Fruit fly (Drosophila melanogaster) whole organism, embryonic: ENCODE measurements around the gene CG32313.
A peak's percentile ranks its signal among the peaks of the same experiment; 100 is the strongest.

ENCODE experiments used
- Antp ChIP-seq: fragments of 200-800 bp; sonication (Bioruptor generic); optimal IDR thresholded peaks from 3 replicates; lab custom pipeline; 2016; ENCODE audit warnings: missing biosample characterization, missing genetic modification characterization
- CG10462 ChIP-seq: fragments of 200-800 bp; sonication (Bioruptor generic); optimal IDR thresholded peaks from 2 replicates; lab custom pipeline; 2016; ENCODE audit warnings: missing biosample characterization, missing genetic modification characterization
- CG10543 ChIP-seq: fragments of 200-800 bp; sonication (Bioruptor generic); optimal IDR thresholded peaks from 3 replicates; lab custom pipeline; 2017; ENCODE audit warnings: missing biosample characterization, mild to moderate bottlenecking, missing genetic modification characterization, moderate library complexity
- CG10979 ChIP-seq: fragments of 200-800 bp; sonication (Bioruptor generic); optimal IDR thresholded peaks from 2 replicates; lab custom pipeline; 2018; ENCODE audit warnings: missing biosample characterization, mild to moderate bottlenecking, missing genetic modification characterization, moderate library complexity
- CG11456 ChIP-seq: fragments of 200-800 bp; sonication (Bioruptor generic); IDR thresholded peaks from 3 replicates; pipeline ENCODE4 v1.3.6; 2022; ENCODE audit warnings: missing biosample characterization, missing genetic modification characterization
- CG11723 ChIP-seq: fragments of 200-800 bp; sonication (Bioruptor generic); optimal IDR thresholded peaks from 2 replicates; lab custom pipeline; 2017; ENCODE audit warnings: missing biosample characterization, mild to moderate bottlenecking, missing genetic modification characterization
- CG1529 ChIP-seq: fragments of 200-800 bp; sonication (Bioruptor generic); optimal IDR thresholded peaks from 3 replicates; lab custom pipeline; 2018; ENCODE audit warnings: missing biosample characterization, missing genetic modification characterization
- CG1603 ChIP-seq: fragments of 200-800 bp; sonication (Bioruptor generic); optimal IDR thresholded peaks from 2 replicates; lab custom pipeline; 2019; ENCODE audit warnings: missing biosample characterization, mild to moderate bottlenecking, missing genetic modification characterization, moderate library complexity
- CG17385 ChIP-seq: fragments of 200-800 bp; sonication (Bioruptor generic); optimal IDR thresholded peaks from 3 replicates; lab custom pipeline; 2018; ENCODE audit warnings: missing biosample characterization, mild to moderate bottlenecking, missing genetic modification characterization
- CG18011 ChIP-seq: fragments of 200-800 bp; sonication (Bioruptor generic); optimal IDR thresholded peaks from 2 replicates; lab custom pipeline; 2017; ENCODE audit warnings: missing biosample characterization, missing genetic modification characterization, mild to moderate bottlenecking, moderate library complexity, missing genotype
- CG3281 ChIP-seq: fragments of 200-800 bp; sonication (Bioruptor generic); optimal IDR thresholded peaks from 3 replicates; lab custom pipeline; 2017; ENCODE audit warnings: missing biosample characterization, mild to moderate bottlenecking, missing genetic modification characterization
- CG34224 ChIP-seq: fragments of 200-800 bp; sonication (Bioruptor generic); IDR thresholded peaks from 3 replicates; pipeline ENCODE4 v1.3.6; 2022; ENCODE audit warnings: missing biosample characterization, missing genetic modification characterization; ENCODE audit not compliant: partially characterized antibody
- CG34376 ChIP-seq: fragments of 200-800 bp; sonication (Bioruptor generic); optimal IDR thresholded peaks from 2 replicates; lab custom pipeline; 2018; ENCODE audit warnings: missing biosample characterization, mild to moderate bottlenecking, missing genetic modification characterization
- CG4282 ChIP-seq: fragments of 200-800 bp; sonication (Bioruptor generic); optimal IDR thresholded peaks from 2 replicates; lab custom pipeline; 2016; ENCODE audit warnings: missing biosample characterization, missing genetic modification characterization
- CG4424 ChIP-seq: fragments of 200-800 bp; sonication (Bioruptor generic); optimal IDR thresholded peaks from 3 replicates; lab custom pipeline; 2016; ENCODE audit warnings: missing biosample characterization, missing genetic modification characterization
- CG5180 ChIP-seq: fragments of 200-800 bp; sonication (Bioruptor generic); optimal IDR thresholded peaks from 3 replicates; lab custom pipeline; 2017; ENCODE audit warnings: missing biosample characterization, missing genetic modification characterization, mild to moderate bottlenecking, moderate library complexity, missing genetic modification reagents
- CG6175 ChIP-seq: fragments of 200-800 bp; sonication (Bioruptor generic); IDR thresholded peaks from 3 replicates; pipeline ENCODE4 v1.3.6; 2022; ENCODE audit warnings: missing biosample characterization, missing genetic modification characterization
- CG6254 ChIP-seq: fragments of 200-800 bp; sonication (Bioruptor generic); optimal IDR thresholded peaks from 3 replicates; lab custom pipeline; 2017; ENCODE audit warnings: mild to moderate bottlenecking, missing biosample characterization, missing genetic modification reagents, missing genetic modification characterization
- CG6791 ChIP-seq: fragments of 200-800 bp; sonication (Bioruptor generic); IDR thresholded peaks from 3 replicates; pipeline ENCODE4 v1.3.6; 2022; ENCODE audit warnings: missing biosample characterization, missing genetic modification characterization; ENCODE audit not compliant: partially characterized antibody
- CG6854 ChIP-seq: fragments of 200-800 bp; sonication (Bioruptor generic); optimal IDR thresholded peaks from 3 replicates; lab custom pipeline; 2017; ENCODE audit warnings: missing biosample characterization, mild to moderate bottlenecking, missing genetic modification characterization
- CG7556 ChIP-seq: fragments of 200-800 bp; sonication (Bioruptor generic); optimal IDR thresholded peaks from 2 replicates; lab custom pipeline; 2017; ENCODE audit warnings: missing biosample characterization, mild to moderate bottlenecking, missing genetic modification characterization
- CG9437 ChIP-seq: fragments of 200-800 bp; sonication (Bioruptor generic); optimal IDR thresholded peaks from 2 replicates; lab custom pipeline; 2018; ENCODE audit warnings: missing biosample characterization, mild to moderate bottlenecking, missing genetic modification characterization
- CG9609 ChIP-seq: fragments of 200-800 bp; sonication (Bioruptor generic); optimal IDR thresholded peaks from 3 replicates; lab custom pipeline; 2016; ENCODE audit warnings: missing biosample characterization, missing genetic modification characterization
- CG9727 ChIP-seq: fragments of 200-800 bp; sonication (Bioruptor generic); optimal IDR thresholded peaks from 3 replicates; lab custom pipeline; 2017; ENCODE audit warnings: missing biosample characterization, mild to moderate bottlenecking, missing genetic modification characterization
- CG9932 ChIP-seq: fragments of 200-800 bp; sonication (Bioruptor generic); IDR thresholded peaks from 2 replicates; pipeline ENCODE4 v1.3.6; 2022; ENCODE audit warnings: missing biosample characterization, missing genetic modification characterization
- E2f2 ChIP-seq: fragments of 200-800 bp; sonication (Bioruptor generic); IDR thresholded peaks from 2 replicates; pipeline ENCODE4 v1.3.6; 2022; ENCODE audit warnings: missing biosample characterization, missing genetic modification characterization
- Hmx ChIP-seq: fragments of 200-800 bp; sonication (Bioruptor generic); optimal IDR thresholded peaks from 2 replicates; lab custom pipeline; 2016; ENCODE audit warnings: missing biosample characterization, missing genetic modification characterization
- Nf-YA ChIP-seq: fragments of 200-800 bp; sonication (Bioruptor generic); IDR thresholded peaks from 2 replicates; pipeline ENCODE4 v1.3.6; 2022; ENCODE audit warnings: missing biosample characterization, missing genetic modification characterization
- Nf-YC ChIP-seq: fragments of 200-800 bp; optimal IDR thresholded peaks from 3 replicates; lab custom pipeline; 2019; ENCODE audit warnings: missing biosample characterization, mild to moderate bottlenecking, missing genetic modification characterization, moderate library complexity
- Oli ChIP-seq: fragments of 200-800 bp; sonication (Bioruptor generic); optimal IDR thresholded peaks from 2 replicates; lab custom pipeline; 2018; ENCODE audit warnings: missing biosample characterization, mild to moderate bottlenecking, missing genetic modification characterization, moderate library complexity
- Sox102F ChIP-seq: fragments of 200-800 bp; sonication (Bioruptor generic); optimal IDR thresholded peaks from 2 replicates; lab custom pipeline; 2018; ENCODE audit warnings: missing biosample characterization, mild to moderate bottlenecking, missing genetic modification characterization, moderate library complexity
- Sry-β ChIP-seq: fragments of 200-800 bp; sonication (Bioruptor generic); optimal IDR thresholded peaks from 2 replicates; lab custom pipeline; 2018; ENCODE audit warnings: missing biosample characterization, mild to moderate bottlenecking, missing genetic modification characterization, moderate library complexity
- Stat92E ChIP-seq, 3 experiments: fragments of >200 bp in 2 of 3; fragments of 200-800 bp in 1 of 3; sonication (Bioruptor generic) in 1 of 3; optimal IDR thresholded peaks; 2 replicates each; lab custom pipeline; 2017 to 2019; ENCODE audit warnings: missing biosample characterization in 3 of 3, missing genetic modification characterization in 3 of 3, mild to moderate bottlenecking in 1 of 3, moderate library complexity in 1 of 3
- bowl ChIP-seq: fragments of 200-800 bp; sonication (Bioruptor generic); IDR thresholded peaks from 2 replicates; pipeline ENCODE4 v1.3.6; 2022; ENCODE audit warnings: missing biosample characterization, missing genetic modification characterization
- ci ChIP-seq: fragments of 200-800 bp; sonication (Bioruptor generic); IDR thresholded peaks from 3 replicates; pipeline ENCODE4 v1.3.6; 2022; ENCODE audit warnings: missing biosample characterization, missing genetic modification characterization
- dan ChIP-seq: fragments of 200-800 bp; sonication (Bioruptor generic); IDR thresholded peaks from 2 replicates; pipeline ENCODE4 v1.3.6; 2022; ENCODE audit warnings: missing biosample characterization, missing genetic modification characterization
- grau ChIP-seq: fragments of 200-800 bp; optimal IDR thresholded peaks from 3 replicates; lab custom pipeline; 2019; ENCODE audit warnings: missing biosample characterization, mild to moderate bottlenecking, missing genetic modification characterization, moderate library complexity
- gro ChIP-seq: fragments of 200-800 bp; sonication (Bioruptor generic); optimal IDR thresholded peaks from 2 replicates; lab custom pipeline; 2016; ENCODE audit warnings: missing biosample characterization, missing genetic modification characterization
- her ChIP-seq: fragments of 200-800 bp; sonication (Bioruptor generic); optimal IDR thresholded peaks from 2 replicates; lab custom pipeline; 2016; ENCODE audit warnings: missing biosample characterization, missing genetic modification characterization
- phol ChIP-seq: fragments of 200-800 bp; sonication (Bioruptor generic); optimal IDR thresholded peaks from 3 replicates; lab custom pipeline; 2018; ENCODE audit warnings: missing biosample characterization, mild to moderate bottlenecking, missing genetic modification characterization, moderate library complexity
- repo ChIP-seq: fragments of 200-800 bp; sonication (Bioruptor generic); optimal IDR thresholded peaks from 2 replicates; lab custom pipeline; 2016; ENCODE audit warnings: missing biosample characterization, missing genetic modification characterization
- salm ChIP-seq: fragments of 200-800 bp; sonication (Bioruptor generic); optimal IDR thresholded peaks from 2 replicates; lab custom pipeline; 2018; ENCODE audit warnings: missing biosample characterization, mild to moderate bottlenecking, missing genetic modification characterization
- schlank ChIP-seq: fragments of 200-800 bp; sonication (Bioruptor generic); optimal IDR thresholded peaks from 2 replicates; lab custom pipeline; 2018; ENCODE audit warnings: missing biosample characterization, mild to moderate bottlenecking, missing genetic modification characterization
- slbo ChIP-seq: fragments of 200-800 bp; sonication (Bioruptor generic); IDR thresholded peaks from 2 replicates; pipeline ENCODE4 v1.3.6; 2022; ENCODE audit warnings: missing biosample characterization, missing genetic modification characterization
- sna ChIP-seq: fragments of 200-800 bp; sonication (Bioruptor generic); IDR thresholded peaks from 2 replicates; pipeline ENCODE4 v1.3.6; 2022; ENCODE audit warnings: missing biosample characterization, missing genetic modification characterization; ENCODE audit not compliant: partially characterized antibody
- tgo ChIP-seq: fragments of 200-800 bp; sonication (Bioruptor generic); IDR thresholded peaks from 3 replicates; pipeline ENCODE4 v1.3.6; 2022; ENCODE audit warnings: missing biosample characterization, missing genetic modification characterization
- tx ChIP-seq: fragments of 200-800 bp; sonication (Bioruptor generic); optimal IDR thresholded peaks from 2 replicates; lab custom pipeline; 2016; ENCODE audit warnings: missing biosample characterization, missing genetic modification characterization
- wek ChIP-seq: fragments of 200-800 bp; sonication (Bioruptor generic); optimal IDR thresholded peaks from 3 replicates; lab custom pipeline; 2018; ENCODE audit warnings: missing biosample characterization, mild to moderate bottlenecking, missing genetic modification characterization, moderate library complexity
- wor ChIP-seq: fragments of 200-800 bp; sonication (Bioruptor generic); IDR thresholded peaks from 2 replicates; pipeline ENCODE4 v1.3.6; 2022; ENCODE audit warnings: missing biosample characterization, missing genetic modification characterization

The CG32313 gene

DNA sequence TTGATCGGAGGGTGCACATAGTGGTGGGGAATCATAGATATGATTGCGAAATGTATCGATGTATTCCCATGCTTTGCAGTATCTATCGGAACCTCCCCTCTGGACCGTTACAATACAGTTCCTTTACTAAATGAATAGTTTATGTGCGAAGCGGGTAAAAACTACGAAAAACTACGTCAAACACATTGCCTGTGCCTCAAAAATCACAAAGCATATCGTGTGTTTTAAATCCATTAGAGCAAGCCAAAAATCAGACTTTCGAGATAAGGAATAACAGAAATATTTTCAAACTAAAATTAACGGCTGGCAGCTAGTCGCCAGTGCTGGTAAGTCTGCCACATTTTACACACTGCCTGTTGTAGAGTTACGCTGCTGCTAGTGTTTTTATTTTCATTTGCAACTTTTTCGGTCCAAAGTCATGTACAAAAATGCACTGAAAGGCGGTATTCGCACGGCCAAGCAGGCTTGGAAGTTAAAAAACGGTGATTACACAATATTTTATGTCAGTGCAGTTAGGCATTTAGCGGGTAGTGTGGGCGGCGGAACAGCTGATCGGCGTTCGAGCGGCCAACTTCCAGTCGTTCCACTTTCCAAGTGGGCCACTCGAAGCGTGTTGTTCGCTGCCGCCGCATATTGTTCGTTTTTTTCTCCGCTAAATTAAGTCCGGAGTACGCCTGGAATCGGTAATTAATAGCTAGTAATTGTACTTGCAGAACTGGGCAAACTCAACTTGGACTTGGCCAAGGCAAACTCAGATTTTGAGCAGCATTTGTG is 28.1 kb downstream of the CG32313 start (continued):
- peak; percentile 65; the same call in 1 of the 2 replicates for TF ChIP-seq sna (GFP tag; lab: Robert Waterston, UW)
- no peak for TF ChIP-seq dan (GFP tag; lab: Robert Waterston, UW)
- TF ChIP-seq bowl (GFP tag; lab: Robert Waterston, UW): no peak
- peak; percentile 51 for TF ChIP-seq CG10462
- peak; percentile 66 for TF ChIP-seq phol (tag; lab: Kevin White, UChicago)
- TF ChIP-seq CG10979: peak; percentile 17
- TF ChIP-seq CG7556: peak; percentile 21
- peak; percentile 48 for TF ChIP-seq CG17385
- TF ChIP-seq CG34224 (GFP tag; lab: Robert Waterston, UW): peak; percentile 48
- TF ChIP-seq tgo: peak; percentile 55
- no peak for TF ChIP-seq CG34376
- TF ChIP-seq E2f2 (GFP tag; lab: Robert Waterston, UW): peak; percentile 59
- peak; percentile 80 for TF ChIP-seq slbo
- peak; percentile 63 for TF ChIP-seq her (GFP tag; lab: Kevin White, UChicago)
- TF ChIP-seq CG9932: peak; percentile 77
- TF ChIP-seq grau: no peak
- TF ChIP-seq wor: 0 out of 2 replicates have a peak, but pooled peaks have one; percentile 35
- TF ChIP-seq Antp (GFP tag; lab: Kevin White, UChicago): peak; percentile 80
- peak; percentile 41 for TF ChIP-seq CG9727
- no peak for TF ChIP-seq CG11723 (GFP tag; lab: Kevin White, UChicago)
- TF ChIP-seq tx (GFP tag; lab: Kevin White, UChicago): peak; percentile 69
- no peak for TF ChIP-seq gro
- peak; percentile 37 for TF ChIP-seq repo
- TF ChIP-seq Sox102F (GFP tag; lab: Kevin White, UChicago): peak; percentile 43
- TF ChIP-seq Oli: no peak
- TF ChIP-seq Nf-YA (GFP tag; lab: Robert Waterston, UW): no peak
- no peak for TF ChIP-seq schlank (tag; lab: Kevin White, UChicago)
- no peak for TF ChIP-seq CG1529 (GFP tag; lab: Kevin White, UChicago)
- TF ChIP-seq CG10543 (GFP tag; lab: Kevin White, UChicago): peak; percentile 22
- no peak for TF ChIP-seq CG5180 (GFP tag; lab: Kevin White, UChicago)
- peak; percentile 42 for TF ChIP-seq CG4282
- TF ChIP-seq Nf-YC: no peak
- TF ChIP-seq Hmx (GFP tag; lab: Kevin White, UChicago): peak; percentile 12
- peak; percentile 80 for TF ChIP-seq CG6791 (GFP tag; lab: Robert Waterston, UW)
- TF ChIP-seq Stat92E (GFP tag; optimal IDR thresholded peaks at IDR 0.05; lab: Kevin White, UChicago): no peak
- TF ChIP-seq CG3281 (GFP tag; lab: Kevin White, UChicago): no peak
- no peak for TF ChIP-seq CG6254 (GFP tag; lab: Kevin White, UChicago)
- TF ChIP-seq CG9609 (GFP tag; lab: Kevin White, UChicago): peak; percentile 62
- peak; percentile 31 for TF ChIP-seq CG6854 (GFP tag; lab: Kevin White, UChicago)
- peak; percentile 69 for TF ChIP-seq CG18011 (GFP tag; lab: Kevin White, UChicago)
- peak; percentile 34 for TF ChIP-seq CG9437 (GFP tag; lab: Kevin White, UChicago)
- no peak for TF ChIP-seq Sry-β
- peak; percentile 70 for TF ChIP-seq CG4424
- TF ChIP-seq CG11456 (GFP tag; lab: Robert Waterston, UW): peak; percentile 54; the same call in 2 of the 3 replicates
- TF ChIP-seq CG1603 (tag; lab: Kevin White, UChicago): peak; percentile 79
- peak; percentile 62; the same call in 2 of the 3 replicates for TF ChIP-seq ci (GFP tag; lab: Robert Waterston, UW)
- TF ChIP-seq CG6175: no peak
- TF ChIP-seq salm (tag; lab: Kevin White, UChicago): peak; percentile 11
- TF ChIP-seq wek (GFP tag; lab: Kevin White, UChicago): no peak
